Fruit fly (Drosophila melanogaster): Measurements from ENCODE around the gene Edem2.

- peak; percentile 70 for TF ChIP-seq CG8119 (GFP tag; IDR thresholded peaks at IDR 0.05)
- TF ChIP-seq CG6163 (GFP tag; IDR thresholded peaks at IDR 0.05): no peak; the same call in 2 of the 3 replicates
- peak; percentile 80 for TF ChIP-seq CG15336 (GFP tag; IDR thresholded peaks at IDR 0.05)
- TF ChIP-seq fd59A (GFP tag; optimal IDR thresholded peaks at IDR 0.05): no peak
- no peak; the same call in 1 of the 2 replicates for TF ChIP-seq CG11294 (GFP tag; IDR thresholded peaks at IDR 0.05)
- TF ChIP-seq Hr39 (GFP tag; optimal IDR thresholded peaks at IDR 0.05): peak; percentile 52
- TF ChIP-seq Eip75B (GFP tag; optimal IDR thresholded peaks at IDR 0.05): no peak
- TF ChIP-seq Sox102F (GFP tag; optimal IDR thresholded peaks at IDR 0.05): no peak
- no peak for TF ChIP-seq CG8632 (GFP tag; optimal IDR thresholded peaks at IDR 0.05)
- TF ChIP-seq Lpt (GFP tag; optimal IDR thresholded peaks at IDR 0.05): peak; percentile 29
- TF ChIP-seq CG7368 (GFP tag; optimal IDR thresholded peaks at IDR 0.05): no peak
- TF ChIP-seq Blimp-1 (GFP tag; optimal IDR thresholded peaks at IDR 0.05): no peak
Measured at dm6 chr2L:13145035-13145683, 46.8 kb upstream of the Edem2 start.

Measured in whole organism, prepupa.